Worm (Caenorhabditis elegans) whole organism, late embryonic: ENCODE results near the gene col-2.

Source experiments
- C08G9.2 ChIP-seq: sonication (generic microtip); optimal IDR thresholded peaks from 2 replicates; lab custom pipeline; 2016; ENCODE audit warnings: mild to moderate bottlenecking, missing genetic modification characterization, moderate library complexity, missing compliant biosample characterization
- C38D4.7 ChIP-seq: fragments of 200-800 bp; sonication (Bioruptor generic); optimal IDR thresholded peaks from 2 replicates; lab custom pipeline; 2018; ENCODE audit warnings: mild to moderate bottlenecking, missing genetic modification characterization, moderate library complexity, missing compliant biosample characterization
- K02D7.2 ChIP-seq: sonication (generic microtip); optimal IDR thresholded peaks from 2 replicates; lab custom pipeline; 2017; ENCODE audit warnings: mild to moderate bottlenecking, missing genetic modification characterization, missing compliant biosample characterization
- Y22D7AL.16 ChIP-seq: sonication (generic microtip); optimal IDR thresholded peaks from 2 replicates; lab custom pipeline; 2016; ENCODE audit warnings: missing genetic modification characterization, missing compliant biosample characterization
- ceh-14 ChIP-seq: sonication (generic microtip); optimal IDR thresholded peaks from 2 replicates; lab custom pipeline; 2016; ENCODE audit warnings: missing genotype, missing genetic modification characterization, missing compliant biosample characterization
- ceh-45 ChIP-seq: fragments of 200-800 bp; sonication (Bioruptor generic); IDR thresholded peaks from 2 replicates; pipeline ENCODE4 v1.3.6; 2022; ENCODE audit warnings: missing genetic modification reagents, missing genetic modification characterization, missing compliant biosample characterization
- ceh-48 ChIP-seq: sonication (generic microtip); optimal IDR thresholded peaks from 2 replicates; lab custom pipeline; 2016; ENCODE audit warnings: missing genetic modification characterization, inconsistent platforms, missing compliant biosample characterization
- ceh-6 ChIP-seq: fragments of 200-800 bp; sonication (Bioruptor generic); optimal IDR thresholded peaks from 2 replicates; lab custom pipeline; 2018; ENCODE audit warnings: mild to moderate bottlenecking, missing genetic modification characterization, missing compliant biosample characterization
- elt-2 ChIP-seq: sonication (generic microtip); optimal IDR thresholded peaks from 2 replicates; lab custom pipeline; 2016; ENCODE audit warnings: missing genetic modification reagents, missing genetic modification characterization, missing compliant biosample characterization
- elt-4 ChIP-seq: sonication (generic microtip); optimal IDR thresholded peaks from 2 replicates; lab custom pipeline; 2016; ENCODE audit warnings: missing genetic modification characterization, missing compliant biosample characterization
- eyg-1 ChIP-seq: sonication (generic microtip); optimal IDR thresholded peaks from 2 replicates; lab custom pipeline; 2016; ENCODE audit warnings: missing genotype, missing genetic modification characterization, missing compliant biosample characterization
- fax-1 ChIP-seq: sonication (generic microtip); optimal IDR thresholded peaks from 2 replicates; lab custom pipeline; 2016; ENCODE audit warnings: missing genotype, missing genetic modification characterization, missing compliant biosample characterization
- fkh-10 ChIP-seq: fragments of 150-350 bp; optimal IDR thresholded peaks from 2 replicates; lab custom pipeline; 2014; ENCODE audit warnings: missing biosample characterization, missing genetic modification reagents, missing genetic modification characterization
- hlh-8 ChIP-seq: sonication (generic microtip); optimal IDR thresholded peaks from 2 replicates; lab custom pipeline; 2016; ENCODE audit warnings: missing genotype, missing genetic modification characterization, missing compliant biosample characterization
- lim-6 ChIP-seq: sonication (generic microtip); optimal IDR thresholded peaks from 2 replicates; lab custom pipeline; 2016; ENCODE audit warnings: missing genetic modification characterization, missing compliant biosample characterization
- lin-11 ChIP-seq: fragments of 200-800 bp; sonication (Bioruptor generic); optimal IDR thresholded peaks from 2 replicates; lab custom pipeline; 2018; ENCODE audit warnings: mild to moderate bottlenecking, missing genetic modification characterization, missing compliant biosample characterization
- madf-2 ChIP-seq: sonication (generic microtip); optimal IDR thresholded peaks from 2 replicates; lab custom pipeline; 2017; ENCODE audit warnings: missing genetic modification characterization, missing compliant biosample characterization
- nhr-11 ChIP-seq: fragments of 150-350 bp; optimal IDR thresholded peaks from 2 replicates; lab custom pipeline; 2014; ENCODE audit warnings: missing biosample characterization, missing genetic modification characterization
- nhr-232 ChIP-seq: sonication (generic microtip); optimal IDR thresholded peaks from 2 replicates; lab custom pipeline; 2016; ENCODE audit warnings: missing genetic modification characterization, missing compliant biosample characterization
- odd-2 ChIP-seq: sonication (generic microtip); optimal IDR thresholded peaks from 2 replicates; lab custom pipeline; 2017; ENCODE audit warnings: antibody characterized with exemption, mild to moderate bottlenecking, missing genetic modification characterization, missing compliant biosample characterization
- pax-1 ChIP-seq: fragments of 150-350 bp; optimal IDR thresholded peaks from 2 replicates; lab custom pipeline; 2014; ENCODE audit warnings: missing biosample characterization, missing genetic modification characterization
- pha-2 ChIP-seq: sonication (generic microtip); optimal IDR thresholded peaks from 2 replicates; lab custom pipeline; 2017; ENCODE audit warnings: mild to moderate bottlenecking, missing genetic modification characterization, missing compliant biosample characterization
- syd-9 ChIP-seq: sonication (generic microtip); optimal IDR thresholded peaks from 2 replicates; lab custom pipeline; 2016; ENCODE audit warnings: mild to moderate bottlenecking, missing genetic modification characterization, moderate library complexity, missing compliant biosample characterization
- unc-3 ChIP-seq, 2 experiments: fragments of 200-800 bp in 1 of 2; sonication (Bioruptor generic) in 1 of 2; sonication (generic microtip) in 1 of 2; conservative IDR thresholded peaks in 1 of 2; optimal IDR thresholded peaks in 1 of 2; 2 replicates each; pipeline versions ENCODE4 v1.3.6 to Lab custom; 2016 to 2022; ENCODE audit warnings: missing compliant biosample characterization in 2 of 2, missing genetic modification characterization in 2 of 2, missing genetic modification reagents in 1 of 2
- unc-42 ChIP-seq: sonication (generic microtip); optimal IDR thresholded peaks from 2 replicates; lab custom pipeline; 2016; ENCODE audit warnings: missing genotype, missing genetic modification characterization, missing compliant biosample characterization
- unc-55 ChIP-seq: sonication (generic microtip); optimal IDR thresholded peaks from 2 replicates; lab custom pipeline; 2017; ENCODE audit warnings: missing biosample characterization, missing genetic modification reagents, missing genetic modification characterization
- unc-86 ChIP-seq: sonication (generic microtip); optimal IDR thresholded peaks from 2 replicates; lab custom pipeline; 2016; ENCODE audit warnings: missing genetic modification characterization, missing compliant biosample characterization
- ztf-16 ChIP-seq: sonication (generic microtip); optimal IDR thresholded peaks from 2 replicates; lab custom pipeline; 2017; ENCODE audit warnings: missing genetic modification characterization, missing compliant biosample characterization

col-2 gene

DNA sequence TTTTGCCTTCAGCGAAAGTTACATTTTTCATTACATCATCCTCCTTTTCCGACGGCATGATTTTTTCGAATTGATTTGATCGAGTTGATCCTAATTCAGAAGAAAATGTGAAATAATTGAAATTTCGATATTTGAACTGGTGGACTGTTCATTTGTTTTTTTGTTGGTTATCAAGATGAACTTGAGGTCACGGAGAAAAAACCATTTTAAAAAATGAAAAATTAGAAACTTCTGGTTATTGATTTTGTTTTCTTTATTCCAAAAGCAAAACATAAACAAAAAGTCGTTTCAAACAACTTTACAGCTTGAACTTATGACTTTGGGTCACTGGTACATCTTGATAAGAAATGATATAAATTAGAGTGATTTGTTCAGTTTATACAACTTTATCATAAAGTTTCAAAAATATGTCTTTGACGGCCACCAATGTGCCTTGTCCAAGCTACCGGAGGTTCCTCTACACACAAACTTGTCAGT is 10.2 kb downstream of the col-2 start, which contains the start of the genes ttbk-4 and W01B6.4:
ttbk-4 (minus strand) TSS at position 101 of the 477 bp plus-strand sequence.
W01B6.4 (plus strand) TSS at position 427 of the 477 bp plus-strand sequence.
- TF ChIP-seq pha-2 (tag; lab: Kevin White, UChicago) (no peak), elt-4 (tag; lab: Kevin White, UChicago) (no peak), nhr-232 (no peak), fkh-10 (GFP tag; lab: Kevin White, UChicago) (no peak), hlh-8 (tag; lab: Kevin White, UChicago) (no peak), ceh-6 (GFP tag; lab: Kevin White, UChicago) (no peak), unc-42 (tag; lab: Kevin White, UChicago) (no peak)

DNA sequence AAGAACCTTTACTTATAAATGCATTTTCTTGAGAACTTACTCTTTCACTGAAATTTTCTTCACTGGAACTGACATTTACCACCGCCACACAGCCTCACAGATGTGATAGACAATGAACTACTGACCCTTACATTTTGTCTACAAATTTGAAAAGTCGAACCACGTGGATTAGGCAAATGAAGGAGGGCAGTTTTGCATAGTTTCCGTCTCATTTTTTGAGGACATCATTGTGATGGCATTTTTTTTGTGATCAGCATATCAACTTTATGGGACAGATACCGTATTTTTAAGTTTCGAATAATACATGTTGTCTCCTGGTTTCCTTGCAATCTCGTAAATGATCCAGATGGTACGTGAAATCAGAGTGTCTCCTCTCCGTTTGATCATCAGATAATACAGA is 12.7 kb downstream of the col-2 start, which contains the start of gene W01B6.3:
W01B6.3 (minus strand) TSS at position 101 of the 400 bp plus-strand sequence.
- TF ChIP-seq unc-3 (GFP tag; conservative IDR thresholded peaks at IDR 0.05; lab: Robert Waterston, UW) (no peak), unc-3 (tag; optimal IDR thresholded peaks at IDR 0.05; lab: Kevin White, UChicago) (no peak), ceh-6 (GFP tag; lab: Kevin White, UChicago) (no peak), hlh-8 (tag; lab: Kevin White, UChicago) (no peak), eyg-1 (tag; lab: Kevin White, UChicago) (no peak)
- TF ChIP-seq, all 69 proteins: peak for 0

DNA sequence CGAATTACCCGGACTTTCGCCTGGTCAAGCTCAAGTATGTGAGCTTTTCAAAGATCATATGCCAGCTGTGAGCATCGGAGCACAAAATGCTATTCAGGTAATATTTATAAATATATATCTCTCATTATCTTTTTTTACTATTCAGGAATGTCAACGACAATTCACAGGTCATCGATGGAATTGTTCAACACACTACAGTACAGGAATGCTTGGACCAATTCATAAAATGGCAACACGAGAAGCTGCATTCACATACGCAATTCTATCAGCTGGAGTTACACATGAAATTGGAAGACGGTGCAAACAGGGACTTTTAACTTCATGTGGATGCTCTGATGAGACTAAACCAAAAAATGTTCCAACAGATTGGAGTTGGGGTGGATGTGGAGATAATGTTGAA is 17.0 kb downstream of the col-2 start:
- TF ChIP-seq K02D7.2 (tag; lab: Kevin White, UChicago) = no peak
- TF ChIP-seq syd-9 (tag; lab: Kevin White, UChicago) = no peak

DNA sequence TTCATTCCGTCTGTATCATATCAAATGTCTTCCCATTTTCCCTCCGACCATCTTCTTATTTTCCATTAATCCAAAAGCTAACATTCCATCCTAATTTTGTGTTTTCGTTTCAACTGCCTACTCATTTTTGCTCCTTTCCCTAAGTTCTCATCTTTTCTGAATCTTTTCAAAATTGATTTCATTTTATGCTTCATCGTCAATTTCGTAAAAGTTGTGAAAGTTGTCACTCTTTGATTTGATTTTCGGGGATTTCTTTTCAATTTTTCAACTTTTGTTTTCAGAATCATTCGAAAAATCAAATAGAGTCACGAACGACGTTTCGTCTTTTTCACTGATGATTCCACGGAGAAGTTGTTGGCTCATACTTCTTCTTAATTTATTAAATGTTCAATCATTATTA is 17.7 kb downstream of the col-2 start, which contains the start of gene cwn-2:
cwn-2 (plus strand) TSS at position 276 of the 400 bp plus-strand sequence.
- TF ChIP-seq ceh-14 (tag; lab: Kevin White, UChicago) (no peak), unc-42 (tag; lab: Kevin White, UChicago) (peak; percentile 11)

DNA sequence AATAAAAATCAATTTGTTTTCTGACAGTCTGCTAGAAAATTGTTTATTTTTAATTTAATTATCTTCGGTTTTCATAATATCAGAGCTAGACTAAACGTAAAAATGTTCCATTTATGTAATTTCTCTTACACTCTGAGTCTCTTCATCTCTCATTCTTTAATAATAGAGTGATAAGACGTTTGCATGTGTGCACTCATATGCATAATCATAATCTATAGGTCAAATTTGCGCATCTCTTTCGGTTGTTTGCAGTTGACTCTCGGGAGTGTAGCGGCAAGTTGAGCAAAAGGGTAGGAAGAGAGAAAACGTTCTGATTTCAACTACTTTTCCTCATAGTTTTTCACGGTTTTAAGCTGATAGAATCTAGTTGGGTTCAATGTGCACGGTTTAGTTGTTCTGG is 18.8 kb downstream of the col-2 start:
- TF ChIP-seq madf-2 (tag; lab: Kevin White, UChicago) = no peak
- no peak for TF ChIP-seq lin-11 (tag; lab: Kevin White, UChicago)
- TF ChIP-seq pax-1 (tag; lab: Kevin White, UChicago) = peak; percentile 38
- TF ChIP-seq elt-2 = peak; percentile 54
- TF ChIP-seq, all 69 proteins: peak for 2

DNA sequence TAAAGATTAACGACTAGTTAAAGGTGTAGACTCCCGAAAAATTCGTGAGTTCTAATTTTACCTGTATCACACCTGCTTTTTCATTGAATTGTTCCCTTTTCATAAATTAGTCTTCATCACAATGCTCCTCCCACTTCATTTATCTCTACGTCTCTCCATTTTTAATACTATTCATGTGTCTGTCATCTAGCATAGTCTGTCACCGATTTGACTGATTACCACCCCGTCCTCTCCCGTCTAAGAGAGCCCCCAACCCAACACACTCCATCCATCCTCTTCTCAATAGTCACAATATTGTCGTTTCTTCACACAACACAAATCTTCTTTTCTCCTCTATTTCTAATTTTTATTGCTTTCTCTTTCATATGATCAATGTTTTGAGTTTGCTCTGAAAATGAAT is 20.1 kb downstream of the col-2 start:
- no peak for TF ChIP-seq C38D4.7 (GFP tag; lab: Kevin White, UChicago)
- no peak for TF ChIP-seq ceh-45 (GFP tag; lab: Robert Waterston, UW)
- no peak for TF ChIP-seq lim-6 (tag; lab: Kevin White, UChicago)
- no peak for TF ChIP-seq fkh-10 (GFP tag; lab: Kevin White, UChicago)
- no peak for TF ChIP-seq nhr-11 (tag; lab: Kevin White, UChicago)
- no peak for TF ChIP-seq Y22D7AL.16 (tag; lab: Kevin White, UChicago)
- TF ChIP-seq ztf-16 = no peak
- TF ChIP-seq unc-55 (GFP tag; lab: Kevin White, UChicago) = peak; percentile 99

DNA sequence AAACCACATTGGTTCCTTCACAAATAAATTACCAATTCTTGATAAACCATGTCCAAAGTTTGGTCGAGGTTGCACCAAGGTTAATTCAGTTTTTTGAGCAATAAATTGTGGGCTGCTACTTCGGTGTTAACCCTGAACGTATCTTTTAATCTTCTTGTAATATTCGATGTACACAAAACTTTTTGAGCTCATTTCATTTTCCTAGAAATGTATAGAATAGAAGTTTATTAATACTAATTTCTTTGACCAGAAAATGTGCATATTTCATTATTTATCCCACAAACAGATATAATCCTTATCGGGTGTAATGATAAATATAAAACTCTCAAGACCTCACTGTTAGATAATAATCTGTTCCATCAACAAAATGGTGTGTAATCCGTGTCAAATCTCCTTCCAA is 21.3 kb downstream of the col-2 start:
- TF ChIP-seq odd-2 (tag; lab: Kevin White, UChicago) = no peak
- no peak for TF ChIP-seq unc-86 (tag; lab: Kevin White, UChicago)

DNA sequence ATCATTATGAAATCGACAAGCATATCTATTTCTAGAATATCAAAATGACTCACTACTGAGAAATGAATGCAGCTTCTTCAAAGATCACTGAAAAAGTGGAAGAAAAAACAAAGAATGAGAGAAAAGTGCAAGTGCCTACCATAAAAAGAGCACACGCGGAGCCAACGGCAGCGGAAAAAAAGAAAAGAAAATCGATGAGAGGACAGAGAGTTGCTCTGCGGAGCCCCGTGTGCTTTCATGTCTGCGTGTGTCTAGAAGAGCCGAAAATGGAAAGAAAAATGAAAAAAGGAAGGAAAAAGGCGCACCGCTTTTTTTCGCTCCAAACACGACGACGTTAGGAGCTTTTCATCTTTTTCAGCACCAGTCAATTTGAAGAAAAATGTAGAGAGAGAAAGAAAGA is 22.5 kb downstream of the col-2 start, which contains the start of gene ipla-7:
ipla-7 (minus strand) TSS at position 122 of the 400 bp plus-strand sequence.
- TF ChIP-seq fkh-10 (GFP tag; lab: Kevin White, UChicago) (no peak), ceh-48 (tag; lab: Kevin White, UChicago) (peak; percentile 54), C08G9.2 (tag; lab: Kevin White, UChicago) (no peak), unc-42 (tag; lab: Kevin White, UChicago) (peak; percentile 37), fax-1 (tag; lab: Kevin White, UChicago) (peak; percentile 9)
